Worm (Caenorhabditis elegans): ENCODE measurements around the gene nasp-1.
A peak's percentile ranks its signal among the peaks of the same experiment; 100 is the strongest.

The nasp-1 gene

DNA sequence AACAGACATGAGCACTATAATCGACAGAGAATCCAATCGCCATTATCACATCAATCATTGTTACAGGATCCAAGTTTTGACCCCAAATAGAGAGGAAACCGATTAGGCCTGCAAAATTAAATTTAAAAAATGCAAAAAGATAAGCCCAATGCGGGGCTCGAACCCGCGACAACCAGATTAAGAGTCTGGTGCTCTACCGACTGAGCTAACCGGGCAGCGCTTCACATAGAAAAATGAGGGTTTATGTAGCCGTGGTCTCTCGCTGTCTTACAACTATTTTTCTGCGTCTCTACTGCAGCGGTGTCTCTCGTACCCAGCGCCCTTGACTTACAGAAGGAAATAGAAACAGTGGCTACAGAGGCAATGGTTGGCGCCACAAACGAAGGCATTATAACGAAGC is 51.2 kb downstream of the nasp-1 start (continued):
- TF ChIP-seq hrde-1 (tag; optimal IDR thresholded peaks at IDR 0.05; ENCODE audit: borderline replicate concordance) (peak; percentile 58), cebp-2 (GFP tag; IDR thresholded peaks at IDR 0.05) (no peak), mxl-1 (tag; optimal IDR thresholded peaks at IDR 0.05) (peak; percentile 82), nhr-27 (tag; optimal IDR thresholded peaks at IDR 0.05) (no peak), him-1 (tag; optimal IDR thresholded peaks at IDR 0.05) (peak; percentile 84), C17E4.6 (GFP tag; IDR thresholded peaks at IDR 0.05) (peak; percentile 51; the same call in 1 of the 2 replicates), atf-7 (tag; optimal IDR thresholded peaks at IDR 0.05) (no peak), F55B11.4 (tag; optimal IDR thresholded peaks at IDR 0.05; ENCODE audit: borderline replicate concordance, insufficient read depth) (no peak), tbx-9 (tag; optimal IDR thresholded peaks at IDR 0.05; ENCODE audit: borderline replicate concordance) (no peak), B0336.3 (GFP tag; IDR thresholded peaks at IDR 0.05) (peak; percentile 37; the same call in 1 of the 2 replicates), pha-4 (tag; optimal IDR thresholded peaks at IDR 0.05) (no peak), rec-8 (tag; optimal IDR thresholded peaks at IDR 0.05) (peak in 1 of 2 experiments; percentile 54), akir-1 (GFP tag; optimal IDR thresholded peaks at IDR 0.05) (no peak), ceh-40 (GFP tag; IDR thresholded peaks at IDR 0.05) (no peak), madf-3 (GFP tag; IDR thresholded peaks at IDR 0.05) (no peak), rcor-1 (GFP tag; IDR thresholded peaks at IDR 0.05) (peak; percentile 56; the same call in 1 of the 2 replicates), lin-26 (GFP tag; IDR thresholded peaks at IDR 0.05) (peak; percentile 84), mel-28 (tag; optimal IDR thresholded peaks at IDR 0.05; ENCODE audit: borderline replicate concordance) (no peak), tlf-1 (GFP tag; optimal IDR thresholded peaks at IDR 0.05) (no peak), lin-54 (GFP tag; optimal IDR thresholded peaks at IDR 0.05) (peak; percentile 53), C06A6.2 (GFP tag; conservative IDR thresholded peaks at IDR 0.05) (no peak), B0261.1 (tag; optimal IDR thresholded peaks at IDR 0.05) (peak; percentile 88), Y79H2A.3 (GFP tag; conservative IDR thresholded peaks at IDR 0.05) (no peak), chd-7 (tag; optimal IDR thresholded peaks at IDR 0.05) (peak; percentile 44), ekl-4 (GFP tag; IDR thresholded peaks at IDR 0.05) (peak; percentile 59; the same call in 1 of the 2 replicates), B0035.1 (tag; optimal IDR thresholded peaks at IDR 0.05) (no peak), Y95B8A.8 (GFP tag; IDR thresholded peaks at IDR 0.05) (0 out of 2 replicates have a peak, but pooled peaks have one; percentile 47), snpc-3.4 (tag; optimal IDR thresholded peaks at IDR 0.05) (peak; percentile 45), F52B5.7 (tag; optimal IDR thresholded peaks at IDR 0.05) (no peak), ztf-26 (tag; optimal IDR thresholded peaks at IDR 0.05) (no peak)
